Fruit fly (Drosophila melanogaster): Measurements from ENCODE around the gene tkv.

Gene tkv

DNA sequence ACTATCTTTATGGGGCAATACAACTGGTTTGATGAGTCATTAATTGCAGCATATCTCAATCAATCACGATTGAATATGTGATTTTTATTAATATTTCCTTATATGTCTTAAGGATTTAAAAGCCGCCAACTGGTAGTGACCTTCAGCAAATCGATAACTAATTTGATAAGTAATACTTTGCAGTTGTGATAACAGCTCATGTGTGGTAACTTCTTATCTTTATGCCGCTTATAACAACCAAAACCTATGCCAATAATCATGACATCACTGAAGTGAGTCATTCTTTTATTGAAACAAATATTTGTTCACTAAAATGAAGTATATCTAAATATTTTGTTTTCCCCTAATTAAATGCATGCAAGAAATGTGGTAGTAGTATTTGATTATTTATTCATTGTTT, 14.7 kb upstream of the tkv start:
- TF ChIP-seq CG17801 (GFP tag; optimal IDR thresholded peaks at IDR 0.05; ENCODE audit: partially characterized antibody), result no peak

DNA sequence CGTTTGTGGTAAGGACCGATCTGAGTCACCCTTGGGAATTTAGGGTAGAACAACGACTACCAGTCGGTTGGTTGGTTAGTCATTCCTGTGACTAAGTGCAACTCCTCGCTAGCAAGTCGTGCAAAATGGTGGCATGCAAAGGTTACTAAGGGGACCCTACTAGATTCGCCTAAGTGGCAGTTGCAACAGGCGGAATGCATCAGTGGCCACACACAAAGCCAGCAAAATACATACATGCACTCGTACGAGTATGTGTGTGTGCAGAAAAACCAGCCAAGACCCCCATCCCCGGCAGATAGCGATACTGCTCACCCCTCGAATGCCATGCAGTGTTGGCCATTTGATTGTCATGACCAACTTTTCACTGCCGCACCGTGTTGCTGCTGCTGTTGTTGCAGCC, 13.6 kb upstream of the tkv start:
- TF ChIP-seq CG17801 (GFP tag; optimal IDR thresholded peaks at IDR 0.05; ENCODE audit: partially characterized antibody), result no peak

DNA sequence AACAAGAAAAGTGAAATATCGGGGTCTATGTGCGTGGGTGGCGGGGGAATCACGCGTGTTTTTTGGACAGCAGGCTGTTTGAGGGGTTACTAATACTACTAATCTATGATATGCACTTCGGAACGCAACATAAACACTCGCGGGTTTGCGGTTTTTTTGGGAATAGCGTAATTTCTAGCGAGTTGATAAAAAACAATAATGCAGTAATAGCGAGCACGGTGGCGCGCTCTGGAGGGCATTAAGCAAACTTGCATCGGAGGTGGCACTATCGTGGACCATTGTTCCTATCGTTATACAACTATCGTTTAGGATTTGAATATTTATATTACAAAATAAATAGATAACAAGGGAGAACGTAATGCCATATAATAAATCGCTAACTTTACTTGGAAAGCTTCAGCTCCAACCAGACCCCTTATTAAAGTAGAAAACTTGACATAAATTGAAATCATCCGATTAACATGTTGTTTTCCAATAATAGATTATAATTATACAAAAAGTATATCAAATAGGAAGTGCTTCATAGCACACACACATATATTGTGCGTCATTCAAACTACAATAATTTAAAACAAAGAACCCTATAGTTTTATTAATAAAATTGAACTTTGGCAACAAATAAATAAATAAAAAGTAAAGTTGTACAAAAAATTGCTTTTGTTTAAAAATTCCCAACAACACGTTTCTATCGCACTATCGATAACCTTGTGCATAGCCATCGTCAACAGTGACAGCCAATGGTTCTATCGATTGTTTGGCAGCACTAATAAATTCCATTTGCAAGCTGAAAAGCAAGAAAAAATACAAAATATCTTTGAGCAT, 7.3 kb upstream of the tkv start, which contains the start of the genes Nin and Bub1:
Gene Nin, minus strand, starts transcription at position 240 of the 822 bp plus-strand sequence.
Gene Bub1, plus strand, starts transcription at position 557 of the 822 bp plus-strand sequence.
- peak; percentile 4 for TF ChIP-seq CG17801 (GFP tag; optimal IDR thresholded peaks at IDR 0.05; ENCODE audit: partially characterized antibody)

DNA sequence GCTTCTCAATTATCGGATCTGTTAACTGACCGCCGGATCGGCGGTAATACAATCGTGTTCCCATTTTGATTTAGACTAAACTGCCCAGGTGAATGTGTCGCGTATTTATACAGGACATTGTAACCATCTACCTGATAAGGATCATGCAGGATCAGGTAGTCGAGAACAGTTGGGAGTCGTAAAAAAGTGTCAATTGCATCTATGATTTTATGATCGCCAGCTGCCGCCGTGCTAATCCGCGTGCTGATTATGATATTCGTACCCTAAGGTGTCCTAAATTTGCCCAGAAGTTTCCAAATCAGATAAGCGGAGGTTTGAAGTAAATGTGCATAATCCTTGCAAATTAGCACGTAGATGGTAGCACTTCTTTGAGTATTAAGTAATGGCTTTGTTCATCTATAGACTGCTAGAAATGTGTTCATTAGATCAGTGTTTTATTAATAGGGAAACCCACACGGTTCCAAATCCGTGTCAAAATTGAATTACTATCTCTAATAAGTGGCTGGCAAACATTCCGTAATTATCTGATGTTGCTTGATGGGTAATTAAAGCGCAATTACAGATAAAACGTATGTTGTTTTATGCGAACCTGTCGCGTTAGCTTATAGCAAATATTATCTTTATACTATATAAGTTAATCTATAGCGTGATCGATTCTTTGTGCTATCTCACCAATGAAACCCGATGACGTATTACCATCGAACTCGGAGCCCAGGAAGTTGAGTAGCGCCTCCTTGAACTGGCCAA, 6.3 kb upstream of the tkv start:
- TF ChIP-seq CG17801 (GFP tag; optimal IDR thresholded peaks at IDR 0.05; ENCODE audit: partially characterized antibody), result no peak

DNA sequence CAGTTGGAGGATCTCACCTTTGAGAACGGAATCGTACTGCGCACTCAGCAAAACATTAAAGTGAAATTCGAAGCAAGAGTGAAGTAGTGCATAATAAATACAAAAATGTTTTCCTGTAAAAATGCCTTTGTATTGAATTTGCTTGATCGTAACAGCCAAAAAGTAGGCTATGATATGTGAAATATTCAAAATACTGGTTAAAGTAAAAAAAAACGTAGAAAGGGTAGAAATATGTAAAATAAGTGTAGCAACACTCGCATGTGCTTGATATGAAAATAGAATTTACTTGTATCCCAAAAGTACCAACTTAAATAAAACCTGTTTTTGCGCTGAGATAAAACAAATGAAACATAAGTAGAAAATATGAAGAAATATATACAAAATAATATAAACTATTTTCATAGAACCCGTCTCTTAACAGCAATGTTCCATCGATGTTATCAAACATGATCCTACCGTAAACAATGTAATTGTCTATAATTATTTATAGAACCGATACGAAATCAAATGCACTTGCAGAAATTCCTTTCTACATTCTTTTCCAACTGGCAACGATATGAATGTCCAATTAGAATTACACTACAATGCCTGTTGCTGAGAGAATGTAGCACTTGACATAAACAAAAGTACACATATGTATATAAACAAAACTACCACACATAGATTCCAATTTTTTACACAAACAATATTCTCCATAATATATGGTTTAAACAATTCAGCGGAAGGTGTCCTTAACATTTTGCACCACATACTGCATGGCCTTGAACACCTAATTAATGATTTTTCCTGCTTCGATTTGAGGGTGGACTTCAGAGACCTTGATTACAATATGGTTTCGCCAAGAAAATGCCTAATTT, 741 bp downstream of the tkv start:
- TF ChIP-seq CG17801 (GFP tag; optimal IDR thresholded peaks at IDR 0.05; ENCODE audit: partially characterized antibody), result no peak

DNA sequence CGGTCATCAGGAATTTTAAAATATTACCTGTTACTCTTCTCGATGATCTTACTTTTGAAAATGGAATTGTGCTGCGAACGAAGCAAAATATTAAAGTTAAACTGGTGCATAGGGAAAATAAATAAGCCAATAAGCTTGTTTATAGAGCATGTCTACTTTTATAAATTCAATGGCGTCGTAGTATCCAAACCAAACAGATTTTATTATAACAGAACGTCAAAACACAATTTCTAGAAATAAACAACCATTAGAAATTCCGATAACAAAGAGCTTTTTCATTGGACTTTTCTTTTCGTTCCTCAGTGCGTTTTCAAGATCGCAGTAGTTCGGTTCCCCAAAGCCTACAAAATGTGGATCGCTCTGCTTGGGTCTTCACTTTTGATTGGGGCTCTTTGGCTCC, 3.0 kb downstream of the tkv start, which contains the start of gene Cyp4ac3:
Gene Cyp4ac3, plus strand, starts transcription at position 301 of the 400 bp plus-strand sequence.
- TF ChIP-seq CG17801 (GFP tag; optimal IDR thresholded peaks at IDR 0.05; ENCODE audit: partially characterized antibody), result no peak

DNA sequence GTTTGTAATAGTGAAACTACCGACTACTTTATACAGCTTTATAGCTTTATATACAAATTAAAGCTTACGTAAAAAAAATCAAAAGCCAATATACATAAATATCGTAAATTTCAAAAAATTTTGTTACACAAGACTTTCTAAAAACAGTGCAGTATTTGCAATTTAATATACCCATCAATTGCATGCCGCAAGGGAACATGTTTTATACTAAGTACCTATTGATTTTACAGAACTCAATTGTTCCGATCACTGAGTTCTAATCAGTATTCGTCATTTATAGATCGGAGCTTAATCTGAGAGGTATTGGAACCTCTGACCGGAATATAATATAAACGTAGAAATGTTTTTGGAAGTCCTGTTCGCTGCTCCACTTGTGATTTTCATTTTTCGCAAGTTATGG, 5.1 kb downstream of the tkv start, which contains the start of gene Cyp4ac2:
Gene Cyp4ac2, plus strand, starts transcription at position 301 of the 400 bp plus-strand sequence.
- no peak for TF ChIP-seq CG17801 (GFP tag; optimal IDR thresholded peaks at IDR 0.05; ENCODE audit: partially characterized antibody)

DNA sequence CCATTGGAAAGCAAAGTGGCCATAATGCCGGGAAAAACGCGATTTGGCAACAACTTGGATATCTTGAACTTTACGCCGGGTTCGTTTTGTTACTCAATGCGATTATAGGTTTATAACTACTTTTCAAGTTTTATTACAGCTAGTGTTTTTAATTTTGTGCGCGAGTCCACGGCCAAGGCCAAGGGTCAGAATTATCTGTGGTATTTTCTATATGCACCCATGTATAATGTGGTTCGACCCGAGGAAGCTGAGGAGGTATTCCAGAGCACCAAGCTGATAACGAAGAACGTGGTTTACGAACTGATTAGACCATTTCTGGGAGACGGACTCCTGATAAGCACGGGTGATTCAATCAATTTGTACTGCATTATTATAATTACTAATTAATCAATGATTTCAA, 7.0 kb downstream of the tkv start:
- TF ChIP-seq CG17801 (GFP tag; optimal IDR thresholded peaks at IDR 0.05; ENCODE audit: partially characterized antibody), result no peak

DNA sequence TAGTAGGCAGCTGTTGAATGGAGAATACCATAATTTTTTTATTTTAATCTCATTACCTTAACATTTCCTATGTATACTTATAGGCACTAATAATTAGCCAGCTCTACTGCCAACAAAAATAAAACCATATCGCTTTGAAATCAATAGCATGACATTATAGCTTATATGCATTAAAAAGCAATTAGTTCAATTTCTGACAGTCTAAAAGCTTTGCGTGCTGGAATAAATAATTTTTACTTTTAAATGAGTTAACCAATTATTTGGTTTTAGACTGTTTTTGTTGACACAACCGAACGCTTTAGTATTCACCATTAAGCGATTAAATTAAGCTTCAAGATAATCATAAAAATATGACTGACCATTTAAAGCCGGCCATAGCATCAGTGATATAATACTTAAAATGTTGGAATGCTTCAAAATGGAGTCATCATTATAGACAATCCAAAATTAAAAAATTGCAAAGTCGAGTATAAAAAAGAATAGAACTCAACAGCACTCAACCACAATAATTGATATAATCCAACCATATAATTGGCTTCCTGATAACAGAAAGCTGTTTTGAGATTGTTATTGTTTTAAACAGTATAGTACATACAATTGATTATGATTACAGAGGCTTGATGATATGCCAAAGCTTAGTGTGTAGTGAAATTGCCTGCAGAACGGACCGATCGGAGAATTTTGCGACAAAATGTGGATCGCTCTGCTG, 7.7 kb downstream of the tkv start, which contains the start of gene Cyp4ac1:
Gene Cyp4ac1, plus strand, starts transcription at position 659 of the 709 bp plus-strand sequence.
- no peak for TF ChIP-seq CG17801 (GFP tag; optimal IDR thresholded peaks at IDR 0.05; ENCODE audit: partially characterized antibody)

DNA sequence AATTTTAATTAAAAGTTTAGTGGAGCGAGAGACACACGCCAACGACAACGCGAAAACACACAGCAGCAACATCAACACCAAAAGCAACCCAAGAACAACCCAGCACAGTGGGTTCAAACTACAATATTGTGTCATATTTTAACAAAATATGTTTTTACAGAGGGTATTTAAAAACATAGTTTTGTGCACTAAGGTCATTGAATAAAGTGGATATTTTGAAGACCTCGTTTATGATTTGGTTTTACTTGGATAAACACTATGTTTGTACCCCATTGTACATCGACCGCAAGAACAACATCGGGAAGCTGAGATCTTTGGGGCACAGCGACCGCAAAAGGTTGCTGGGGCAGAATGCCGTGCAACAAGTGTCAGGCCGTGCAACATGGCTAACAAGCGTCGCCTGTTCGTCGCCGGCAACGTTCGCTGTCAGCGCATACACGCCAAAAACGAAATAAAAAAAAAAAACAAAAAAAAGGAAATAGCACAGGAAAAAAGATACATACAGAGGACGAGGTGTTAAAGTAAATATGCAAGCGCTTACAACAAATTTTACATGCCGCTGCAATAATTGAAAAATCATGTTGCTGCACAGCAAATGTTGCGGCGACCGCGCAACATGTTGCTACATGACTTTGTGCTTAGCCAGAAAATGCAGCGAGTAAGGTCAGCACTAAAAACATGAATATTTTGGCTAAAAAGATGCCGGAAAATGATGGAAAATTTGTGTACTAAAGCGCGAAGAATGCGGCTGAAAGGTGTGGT, 9.8 kb downstream of the tkv start:
- TF ChIP-seq CG17801 (GFP tag; optimal IDR thresholded peaks at IDR 0.05; ENCODE audit: partially characterized antibody), result no peak

DNA sequence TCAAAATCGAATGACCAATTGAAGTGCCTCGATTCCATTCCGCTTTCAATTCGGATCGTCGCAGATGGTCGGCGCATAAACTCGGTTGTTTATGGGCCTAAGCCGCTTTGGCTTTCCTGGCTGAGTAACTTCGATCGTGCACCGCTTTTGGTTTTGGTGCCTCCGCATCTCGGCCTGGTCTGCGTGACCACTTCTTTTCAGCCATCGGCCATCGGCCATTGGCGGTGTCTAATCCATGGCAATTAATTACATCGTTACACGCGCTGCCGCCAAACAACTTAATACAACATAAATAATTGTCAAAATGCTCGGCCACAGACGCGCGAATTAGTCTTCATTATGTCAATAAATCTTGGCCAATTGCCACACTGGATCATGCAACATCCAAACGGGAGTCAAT, 10.9 kb downstream of the tkv start:
- TF ChIP-seq CG17801 (GFP tag; optimal IDR thresholded peaks at IDR 0.05; ENCODE audit: partially characterized antibody), result no peak

DNA sequence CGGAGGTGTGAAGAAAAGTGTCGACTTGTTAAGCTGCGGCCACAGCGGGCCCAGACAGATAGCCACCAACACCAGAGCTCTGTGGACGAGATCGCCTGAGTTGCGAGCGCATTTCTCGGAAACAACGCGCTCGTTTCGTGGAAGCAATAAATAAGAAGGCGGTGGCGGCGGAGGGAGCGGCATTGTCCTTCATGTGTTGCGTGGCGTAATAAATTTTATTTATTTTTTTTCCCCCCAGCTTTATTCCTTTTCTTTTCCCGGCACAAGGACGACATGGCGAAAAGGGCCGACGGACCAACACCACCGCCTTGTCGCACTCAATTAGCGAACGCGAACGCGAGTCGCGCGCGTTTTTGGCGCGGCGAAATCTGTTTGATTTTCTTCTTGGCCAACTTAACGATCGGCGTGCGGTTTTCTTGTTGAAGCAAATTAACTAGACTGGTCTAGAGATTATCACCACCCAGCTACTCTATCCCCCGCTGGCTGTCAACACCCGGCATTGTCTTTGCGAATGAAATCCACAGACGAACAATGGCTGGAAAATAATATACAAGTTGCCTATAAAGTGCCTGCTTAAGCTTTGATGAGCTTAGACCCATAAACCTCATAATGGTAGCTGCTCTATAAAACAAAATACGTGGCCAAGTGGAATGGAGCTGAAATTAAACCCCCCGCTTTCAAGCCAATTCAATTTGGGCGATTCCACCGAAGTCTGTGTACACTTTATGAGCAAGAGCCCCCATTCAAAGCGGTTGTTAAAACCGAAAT, 11.9 kb downstream of the tkv start:
- TF ChIP-seq CG17801 (GFP tag; optimal IDR thresholded peaks at IDR 0.05; ENCODE audit: partially characterized antibody), result no peak

Data from ovary, adult (tissue).